Worm (Caenorhabditis elegans) whole organism, L4 larva: Measurements from ENCODE around the gene Y59E9AL.36.
"Not testable (repeated sequence)": the region's sequence is repeated elsewhere in the genome, so short reads cannot be mapped to it uniquely, and the experiment has no call there.

Experiments
- ama-1 ChIP-seq: fragments of 150-350 bp; optimal IDR thresholded peaks from 2 replicates; lab custom pipeline; 2014; ENCODE audit warnings: inconsistent platforms, mixed read lengths
- nhr-42 ChIP-seq: fragments of 200-800 bp; sonication (Bioruptor generic); IDR thresholded peaks from 2 replicates; pipeline ENCODE4 v1.3.6; 2022; ENCODE audit warnings: missing genetic modification characterization, missing compliant biosample characterization

DNA sequence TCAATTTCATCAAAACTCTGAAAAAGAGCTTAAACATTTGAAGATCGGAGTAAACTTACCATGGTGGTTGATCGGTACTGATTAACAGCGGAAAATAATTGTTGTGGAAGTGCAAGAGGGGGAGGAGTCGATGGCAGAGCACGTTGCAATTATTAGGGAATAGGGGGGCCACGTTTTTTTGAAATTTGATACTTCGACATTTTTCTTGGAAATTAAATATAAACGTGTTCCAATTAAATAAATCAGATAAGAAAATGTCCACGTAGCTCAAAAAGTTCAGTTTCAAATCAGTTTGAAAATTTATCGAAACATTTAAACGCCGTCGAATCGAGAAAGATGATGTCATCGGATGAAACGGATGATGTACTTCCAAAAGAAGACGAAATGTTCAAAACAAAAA is 47.5 kb upstream of the Y59E9AL.36 start, which contains the start of gene F36H12.9:
- TF ChIP-seq ama-1 (lab: Kevin White, UChicago); nhr-42 (GFP tag; lab: Robert Waterston, UW): not testable (repeated sequence)
